Worm (Caenorhabditis elegans): ENCODE data around the gene C32D5.7.

Gene C32D5.7

DNA sequence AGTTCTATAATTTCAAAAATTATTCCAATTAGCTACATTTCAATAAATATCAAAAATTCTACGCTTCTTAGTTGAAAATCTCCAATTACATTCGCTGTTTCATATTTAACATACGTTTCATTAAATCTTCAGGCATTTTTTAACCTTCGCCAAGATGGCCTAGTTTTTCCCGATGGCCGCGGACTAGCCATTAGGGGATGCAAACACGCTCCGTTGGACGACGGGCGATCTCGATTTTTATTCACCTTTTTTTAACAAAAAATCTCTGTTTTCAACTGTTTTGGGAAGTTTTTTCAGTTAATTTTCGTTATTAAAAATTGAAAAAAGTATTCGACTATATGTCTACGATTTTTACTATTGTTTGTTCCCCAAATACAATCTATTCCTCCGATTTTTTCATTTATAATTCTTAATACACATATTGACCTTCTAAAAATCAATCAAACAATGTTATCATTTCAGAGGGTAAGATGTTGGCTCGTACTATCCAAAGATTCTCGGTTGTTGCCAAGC, 43.4 kb upstream of the C32D5.7 start, which contains the start of gene F58F12.1 (continued):
- no peak for TF ChIP-seq nhr-10 (tag; optimal IDR thresholded peaks at IDR 0.05)
- TF ChIP-seq spr-1 (tag; optimal IDR thresholded peaks at IDR 0.05): no peak
- TF ChIP-seq attf-4 (tag; optimal IDR thresholded peaks at IDR 0.05): no peak
- TF ChIP-seq dmd-8 (GFP tag; IDR thresholded peaks at IDR 0.05): no peak
- TF ChIP-seq fkh-10 (GFP tag; optimal IDR thresholded peaks at IDR 0.05): no peak
- TF ChIP-seq madf-9 (GFP tag; conservative IDR thresholded peaks at IDR 0.05): no peak
- TF ChIP-seq nhr-6 (tag; optimal IDR thresholded peaks at IDR 0.05): peak; percentile 43
- no peak for TF ChIP-seq snpc-1.2 (GFP tag; IDR thresholded peaks at IDR 0.05)
- TF ChIP-seq hif-1 (tag; optimal IDR thresholded peaks at IDR 0.05): peak in 1 of 2 experiments; percentile 75
- TF ChIP-seq nhr-25 (tag; optimal IDR thresholded peaks at IDR 0.05; ENCODE audit: borderline replicate concordance, insufficient read depth): no peak
- TF ChIP-seq unc-62 (GFP tag; optimal IDR thresholded peaks at IDR 0.05 in 1 of 2): peak in 1 of 2 experiments; percentile 75
- TF ChIP-seq unc-62 (tag; optimal IDR thresholded peaks at IDR 0.05): no peak
- no peak for TF ChIP-seq ceh-20 (GFP tag; IDR thresholded peaks at IDR 0.05)
- no peak for TF ChIP-seq ceh-44 (GFP tag; IDR thresholded peaks at IDR 0.05)
- no peak for TF ChIP-seq ceh-62 (tag; optimal IDR thresholded peaks at IDR 0.05)
- TF ChIP-seq zfp-2 (tag; optimal IDR thresholded peaks at IDR 0.05): no peak
- no peak for TF ChIP-seq pha-4 (GFP tag; IDR thresholded peaks at IDR 0.05)
- TF ChIP-seq pha-4 (tag; optimal IDR thresholded peaks at IDR 0.05): no peak
- peak; percentile 50 for TF ChIP-seq dve-1 (tag; optimal IDR thresholded peaks at IDR 0.05; ENCODE audit: insufficient read depth)
- TF ChIP-seq hlh-11 (tag; optimal IDR thresholded peaks at IDR 0.05): peak; percentile 31
- peak; percentile 56 for TF ChIP-seq dpl-1 (GFP tag; optimal IDR thresholded peaks at IDR 0.05)
- no peak for TF ChIP-seq egl-43 (GFP tag; IDR thresholded peaks at IDR 0.05)
- TF ChIP-seq daf-16 (GFP tag; optimal IDR thresholded peaks at IDR 0.05): no peak
- peak; percentile 50 for TF ChIP-seq daf-16 (tag; optimal IDR thresholded peaks at IDR 0.05)
- TF ChIP-seq D1046.2 (GFP tag; IDR thresholded peaks at IDR 0.05): no peak
- peak; percentile 94 for TF ChIP-seq lin-38 (GFP tag; IDR thresholded peaks at IDR 0.05)
- no peak for TF ChIP-seq saeg-2 (GFP tag; IDR thresholded peaks at IDR 0.05)
- no peak for TF ChIP-seq nhr-111 (GFP tag; optimal IDR thresholded peaks at IDR 0.05)

DNA sequence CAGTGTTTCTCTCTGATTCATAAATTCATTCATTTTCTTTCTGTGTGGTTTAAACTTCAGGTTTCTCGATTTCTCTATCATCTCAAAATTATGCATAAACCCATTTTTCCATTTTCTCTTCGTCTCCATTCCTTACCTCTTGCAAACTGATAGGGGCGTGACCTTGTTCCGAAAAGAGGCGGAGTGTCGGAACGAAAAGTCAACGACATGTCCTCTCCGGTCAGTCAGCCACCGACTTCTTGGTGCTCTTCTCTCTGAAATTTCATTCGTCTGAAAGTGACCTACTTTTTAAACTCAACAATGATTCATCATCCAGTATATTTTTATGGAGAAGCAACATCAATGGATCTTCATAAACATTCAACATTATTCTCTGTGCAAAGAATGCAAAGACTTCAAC, 41.0 kb upstream of the C32D5.7 start, which contains the start of gene F58F12.12:
Gene F58F12.12, plus strand, starts transcription at position 301 of the 400 bp plus-strand sequence.
- TF ChIP-seq aha-1 (tag) (peak; percentile 75), saeg-2 (GFP tag; IDR thresholded peaks at IDR 0.05) (no peak), lim-7 (GFP tag; IDR thresholded peaks at IDR 0.05) (no peak)

DNA sequence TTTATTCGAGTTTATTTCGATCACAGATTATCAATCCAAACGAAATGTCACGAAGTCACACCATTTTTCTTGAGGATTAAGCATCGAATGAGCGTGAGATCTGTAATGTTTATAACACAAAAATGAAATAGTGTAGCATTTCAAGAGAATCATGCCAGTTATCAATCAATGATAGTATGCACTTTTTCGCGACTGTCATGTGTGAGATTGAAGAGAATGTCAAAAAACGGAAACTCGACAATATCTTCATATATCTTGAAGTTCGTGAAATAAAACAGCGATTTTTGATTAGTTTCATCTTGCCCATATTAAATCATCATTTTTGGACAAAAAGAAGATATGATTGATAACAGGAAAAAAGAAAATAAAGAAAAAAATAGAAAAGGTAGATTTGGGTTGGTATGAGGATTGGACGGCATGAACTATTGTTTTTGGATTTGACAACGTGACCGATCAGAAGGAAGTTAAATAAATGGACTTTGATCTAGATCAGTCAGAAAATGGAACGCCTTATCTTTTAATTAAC, 39.3 kb upstream of the C32D5.7 start:
- TF ChIP-seq hlh-30 (tag; optimal IDR thresholded peaks at IDR 0.05; ENCODE audit: insufficient read depth) (peak; percentile 57), ceh-44 (GFP tag; IDR thresholded peaks at IDR 0.05) (no peak), nhr-28 (tag; optimal IDR thresholded peaks at IDR 0.05) (peak; percentile 54), dmd-6 (GFP tag; IDR thresholded peaks at IDR 0.05) (0 out of 2 replicates have a peak, but pooled peaks have one; percentile 12), mep-1 (tag; optimal IDR thresholded peaks at IDR 0.05) (peak; percentile 7), mdl-1 (tag; optimal IDR thresholded peaks at IDR 0.05) (peak in 1 of 2 experiments; percentile 27)

DNA sequence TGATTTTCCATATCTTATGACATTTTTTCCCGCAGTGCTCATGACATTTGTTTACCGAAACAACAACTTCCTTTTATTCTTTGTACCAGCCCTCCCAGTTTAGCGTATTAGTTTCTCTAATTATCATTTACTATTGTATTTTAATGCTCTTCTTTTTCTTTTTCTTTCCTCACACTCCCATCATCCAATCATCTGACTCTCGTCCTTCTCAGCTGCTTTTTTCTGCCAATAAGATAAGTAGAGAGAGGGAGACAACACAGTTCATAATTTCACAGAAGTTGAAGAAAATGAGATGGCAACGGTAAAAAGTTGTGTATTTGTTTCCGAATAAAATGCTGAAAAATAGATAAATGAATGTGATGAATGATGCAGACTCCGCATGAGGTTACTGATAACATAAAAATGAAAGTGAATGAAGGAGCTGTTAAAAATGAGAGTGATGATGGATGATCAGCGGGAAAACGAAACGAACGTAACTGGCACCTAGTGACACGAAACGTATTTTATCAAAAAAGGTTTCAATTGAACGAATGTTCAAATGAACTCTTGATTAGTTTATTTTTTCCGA, 37.6 kb upstream of the C32D5.7 start:
- TF ChIP-seq nhr-10 (tag; optimal IDR thresholded peaks at IDR 0.05): no peak
- TF ChIP-seq daf-16 (GFP tag; optimal IDR thresholded peaks at IDR 0.05): no peak
- TF ChIP-seq daf-16 (tag; optimal IDR thresholded peaks at IDR 0.05): peak; percentile 53
- TF ChIP-seq hlh-11 (tag; optimal IDR thresholded peaks at IDR 0.05): peak; percentile 43
- TF ChIP-seq mep-1 (tag; optimal IDR thresholded peaks at IDR 0.05): peak; percentile 13
- peak; percentile 70 for TF ChIP-seq dmd-6 (GFP tag; IDR thresholded peaks at IDR 0.05)
- peak; percentile 71 for TF ChIP-seq pqm-1 (tag; optimal IDR thresholded peaks at IDR 0.05)
- peak in 1 of 2 experiments; percentile 69 for TF ChIP-seq unc-62 (GFP tag; optimal IDR thresholded peaks at IDR 0.05 in 1 of 2)
- no peak for TF ChIP-seq unc-62 (tag; optimal IDR thresholded peaks at IDR 0.05)
- peak; percentile 52 for TF ChIP-seq dve-1 (tag; optimal IDR thresholded peaks at IDR 0.05; ENCODE audit: insufficient read depth)
- TF ChIP-seq nhr-42 (GFP tag; IDR thresholded peaks at IDR 0.05): no peak
- TF ChIP-seq lin-1 (GFP tag; IDR thresholded peaks at IDR 0.05): no peak
- TF ChIP-seq hif-1 (tag; optimal IDR thresholded peaks at IDR 0.05): no peak
- peak; percentile 49 for TF ChIP-seq hlh-30 (tag; optimal IDR thresholded peaks at IDR 0.05; ENCODE audit: insufficient read depth)
- TF ChIP-seq nhr-77 (tag; optimal IDR thresholded peaks at IDR 0.05): peak; percentile 44
- TF ChIP-seq nhr-28 (tag; optimal IDR thresholded peaks at IDR 0.05): peak; percentile 74
